Fruit fly (Drosophila melanogaster): ENCODE measurements around the gene ttk.

DNA sequence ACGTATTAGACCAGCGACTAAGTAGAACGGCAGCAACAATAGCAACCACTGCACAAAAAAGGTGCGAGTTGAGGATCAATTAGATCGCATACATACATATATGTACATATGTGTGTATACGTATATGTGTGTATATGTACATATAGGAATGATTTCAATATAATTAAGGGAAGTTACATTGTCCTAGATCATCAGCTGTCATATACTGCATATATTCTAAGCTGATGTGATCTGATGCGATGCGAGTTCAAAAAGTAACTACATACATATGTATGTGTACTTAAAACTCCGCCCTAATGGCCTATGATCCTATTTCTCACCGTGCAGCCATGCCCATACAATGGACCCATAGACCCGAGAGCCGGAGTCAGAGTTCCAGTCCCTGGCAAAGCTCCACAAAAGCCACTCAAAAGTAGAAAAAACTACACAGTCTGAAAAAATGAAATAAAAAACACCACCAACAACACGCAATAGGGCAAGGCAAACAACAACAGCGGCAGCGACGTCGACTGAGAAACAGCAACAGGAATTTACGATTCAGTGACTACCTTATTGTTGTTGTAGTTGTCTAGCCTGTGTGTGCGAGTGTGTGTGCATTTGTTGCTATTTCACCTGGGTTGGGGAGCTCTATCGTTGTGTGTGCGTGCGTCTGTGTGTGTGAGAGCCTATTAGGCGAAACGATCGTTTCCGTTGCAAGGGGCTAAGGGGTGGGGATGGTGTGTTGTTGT lies 9.7 kb downstream of the ttk start:
- TF ChIP-seq CTCF (optimal IDR thresholded peaks at IDR 0.05) (no peak), CG8478 (optimal IDR thresholded peaks at IDR 0.05) (no peak)

Measured in S2 (cell line).